Worm (Caenorhabditis elegans) whole organism, L4 larva: ENCODE measurements around the gene K06H6.4.

Source experiments
- ceh-44 ChIP-seq: fragments of 200-800 bp; sonication (Bioruptor generic); IDR thresholded peaks from 2 replicates; pipeline ENCODE4 v1.3.6; 2022; ENCODE audit warnings: missing genetic modification reagents, missing genetic modification characterization, missing compliant biosample characterization
- ceh-82 ChIP-seq: sonication (generic microtip); optimal IDR thresholded peaks from 2 replicates; lab custom pipeline; 2017; ENCODE audit warnings: missing biosample characterization, missing genetic modification characterization
- daf-8 ChIP-seq: fragments of 200-800 bp; sonication (Bioruptor generic); IDR thresholded peaks from 2 replicates; pipeline ENCODE4 v1.3.6; 2022; ENCODE audit warnings: missing genetic modification characterization, missing compliant biosample characterization
- fkh-10 ChIP-seq: fragments of 150-350 bp; optimal IDR thresholded peaks from 2 replicates; lab custom pipeline; 2014; ENCODE audit warnings: missing biosample characterization, missing genetic modification reagents, missing genetic modification characterization
- lsy-2 ChIP-seq, 2 experiments: fragments of 150-350 bp in 1 of 2; sonication (generic microtip) in 1 of 2; optimal IDR thresholded peaks; 2 replicates each; lab custom pipeline; 2014 to 2017; ENCODE audit warnings: missing biosample characterization in 2 of 2, missing genetic modification characterization in 2 of 2
- mep-1 ChIP-seq: fragments of 150-350 bp; sonication (generic microtip); optimal IDR thresholded peaks from 3 replicates; lab custom pipeline; 2014; ENCODE audit warnings: missing biosample characterization, missing genetic modification characterization
- mes-2 ChIP-seq: sonication (generic microtip); optimal IDR thresholded peaks from 2 replicates; lab custom pipeline; 2016; ENCODE audit warnings: missing genotype, mild to moderate bottlenecking, missing genetic modification characterization, missing compliant biosample characterization; ENCODE audit not compliant: poor library complexity, severe bottlenecking
- nhr-237 ChIP-seq: sonication (generic microtip); optimal IDR thresholded peaks from 2 replicates; lab custom pipeline; 2017; ENCODE audit warnings: missing biosample characterization, missing genetic modification characterization
- skn-1 ChIP-seq: fragments of 150-350 bp; optimal IDR thresholded peaks from 2 replicates; lab custom pipeline; 2014; ENCODE audit warnings: missing biosample characterization, missing genetic modification characterization
- snpc-4 ChIP-seq: fragments of 150-350 bp; optimal IDR thresholded peaks from 2 replicates; lab custom pipeline; 2014; ENCODE audit warnings: missing biosample characterization, missing genetic modification characterization
- ztf-11 ChIP-seq: fragments of 150-350 bp; optimal IDR thresholded peaks from 2 replicates; lab custom pipeline; 2014; ENCODE audit warnings: missing biosample characterization, missing genetic modification characterization
- ztf-7 ChIP-seq: fragments of 150-350 bp; optimal IDR thresholded peaks from 2 replicates; lab custom pipeline; 2014; ENCODE audit warnings: missing biosample characterization, missing genetic modification characterization

DNA sequence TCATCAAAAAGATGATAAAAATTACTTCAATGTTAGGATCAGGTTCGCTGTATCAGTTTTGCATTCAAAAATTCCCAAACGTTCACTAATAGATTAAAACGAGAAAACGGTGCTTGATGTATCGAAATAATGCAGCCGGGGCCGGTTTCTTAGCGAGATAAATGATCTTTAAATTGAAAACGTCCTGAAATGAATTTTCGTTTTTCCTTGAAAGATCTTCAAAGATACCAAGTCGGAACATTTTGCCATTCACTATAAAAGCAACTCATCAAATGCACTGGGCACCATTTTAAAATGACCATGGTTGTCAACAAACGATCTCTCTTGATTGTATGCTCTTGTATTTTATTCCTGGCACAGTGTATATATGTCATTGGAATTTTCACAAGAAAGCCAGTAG, 3.0 kb upstream of the K06H6.4 start, which contains the start of gene K06H6.5:
- TF ChIP-seq ztf-7 (no peak), daf-8 (no peak), mep-1 (tag; lab: Kevin White, UChicago) (no peak), lsy-2 (tag; optimal IDR thresholded peaks at IDR 0.05; lab: Kevin White, UChicago) (no peak), fkh-10 (GFP tag; lab: Kevin White, UChicago) (no peak), snpc-4 (no peak), nhr-237 (tag; lab: Kevin White, UChicago) (no peak), ceh-44 (GFP tag; lab: Robert Waterston, UW) (no peak), skn-1 (no peak), ztf-11 (tag; lab: Kevin White, UChicago) (no peak), mes-2 (tag; lab: Kevin White, UChicago) (no peak), ceh-82 (tag; lab: Kevin White, UChicago) (no peak)
